Fruit fly (Drosophila melanogaster) whole organism, embryonic: Measurements from ENCODE around the gene CG15282.

ENCODE experiments used
- C15 ChIP-seq: fragments of 200-800 bp; sonication (Bioruptor generic); IDR thresholded peaks from 3 replicates; pipeline ENCODE4 v1.3.6; 2022; ENCODE audit warnings: missing biosample characterization, missing genetic modification characterization
- CG10209 ChIP-seq: fragments of 200-800 bp; sonication (Bioruptor generic); optimal IDR thresholded peaks from 3 replicates; lab custom pipeline; 2017; ENCODE audit warnings: missing biosample characterization, mild to moderate bottlenecking, missing genetic modification characterization, missing genetic modification reagents
- CG10979 ChIP-seq: fragments of 200-800 bp; sonication (Bioruptor generic); optimal IDR thresholded peaks from 2 replicates; lab custom pipeline; 2018; ENCODE audit warnings: missing biosample characterization, mild to moderate bottlenecking, missing genetic modification characterization, moderate library complexity
- CG13287 ChIP-seq: fragments of 200-800 bp; sonication (Bioruptor generic); IDR thresholded peaks from 2 replicates; pipeline ENCODE4 v1.3.6; 2022; ENCODE audit warnings: missing biosample characterization, missing genetic modification characterization; ENCODE audit not compliant: partially characterized antibody
- CG1832 ChIP-seq: fragments of 200-800 bp; sonication (Bioruptor generic); optimal IDR thresholded peaks from 2 replicates; lab custom pipeline; 2017; ENCODE audit warnings: missing biosample characterization, mild to moderate bottlenecking, missing genetic modification characterization, inconsistent platforms
- CG2875 ChIP-seq: fragments of 200-800 bp; sonication (Bioruptor generic); optimal IDR thresholded peaks from 2 replicates; lab custom pipeline; 2017; ENCODE audit warnings: missing biosample characterization, mild to moderate bottlenecking, missing genetic modification characterization, missing genetic modification reagents
- CG33213 ChIP-seq: fragments of 200-800 bp; sonication (Bioruptor generic); optimal IDR thresholded peaks from 3 replicates; lab custom pipeline; 2016; ENCODE audit warnings: missing biosample characterization, missing genetic modification characterization
- CG34376 ChIP-seq: fragments of 200-800 bp; sonication (Bioruptor generic); optimal IDR thresholded peaks from 2 replicates; lab custom pipeline; 2018; ENCODE audit warnings: missing biosample characterization, mild to moderate bottlenecking, missing genetic modification characterization
- CG3726 ChIP-seq: fragments of 200-800 bp; sonication (Bioruptor generic); IDR thresholded peaks from 3 replicates; pipeline ENCODE4, ENCODE4 v1.3.6; 2022; ENCODE audit warnings: missing biosample characterization, missing genetic modification characterization
- CG4424 ChIP-seq: fragments of 200-800 bp; sonication (Bioruptor generic); optimal IDR thresholded peaks from 3 replicates; lab custom pipeline; 2016; ENCODE audit warnings: missing biosample characterization, missing genetic modification characterization
- CG4707 ChIP-seq: fragments of 200-800 bp; sonication (Bioruptor generic); optimal IDR thresholded peaks from 2 replicates; lab custom pipeline; 2018; ENCODE audit warnings: missing biosample characterization, mild to moderate bottlenecking, missing genetic modification characterization, moderate library complexity
- CG4820 ChIP-seq: fragments of 200-800 bp; sonication (Bioruptor generic); optimal IDR thresholded peaks from 3 replicates; lab custom pipeline; 2016; ENCODE audit warnings: missing biosample characterization, missing genetic modification characterization
- CG6272 ChIP-seq: fragments of 200-800 bp; sonication (Bioruptor generic); IDR thresholded peaks from 2 replicates; pipeline ENCODE4 v1.3.6; 2022; ENCODE audit warnings: missing biosample characterization, missing genetic modification characterization
- CG6813 ChIP-seq: fragments of 200-800 bp; sonication (Bioruptor generic); optimal IDR thresholded peaks from 2 replicates; lab custom pipeline; 2017; ENCODE audit warnings: missing biosample characterization, missing genetic modification characterization, mild to moderate bottlenecking, moderate library complexity, missing genetic modification reagents
- CG8089 ChIP-seq: fragments of 200-800 bp; sonication (Bioruptor generic); optimal IDR thresholded peaks from 3 replicates; lab custom pipeline; 2016; ENCODE audit warnings: missing biosample characterization, missing genetic modification characterization
- CG8388 ChIP-seq: fragments of 200-800 bp; sonication (Bioruptor generic); optimal IDR thresholded peaks from 2 replicates; lab custom pipeline; 2019; ENCODE audit warnings: missing biosample characterization, mild to moderate bottlenecking, missing genetic modification characterization, moderate library complexity
- CG9876 ChIP-seq: fragments of 200-800 bp; sonication (Bioruptor generic); optimal IDR thresholded peaks from 2 replicates; lab custom pipeline; 2016; ENCODE audit warnings: missing biosample characterization, missing genetic modification characterization
- Dfd ChIP-seq, 2 experiments: fragments of >200 bp; optimal IDR thresholded peaks; 2 replicates each; lab custom pipeline; 2017; ENCODE audit warnings: missing biosample characterization in 2 of 2, missing genetic modification characterization in 2 of 2
- Doc3 ChIP-seq: fragments of 200-800 bp; sonication (Bioruptor generic); IDR thresholded peaks from 3 replicates; pipeline ENCODE4 v1.3.6; 2022; ENCODE audit warnings: missing biosample characterization, missing genetic modification characterization; ENCODE audit not compliant: partially characterized antibody
- Hmx ChIP-seq: fragments of 200-800 bp; sonication (Bioruptor generic); optimal IDR thresholded peaks from 2 replicates; lab custom pipeline; 2016; ENCODE audit warnings: missing biosample characterization, missing genetic modification characterization
- Kr ChIP-seq: fragments of 200-800 bp; sonication (Bioruptor generic); optimal IDR thresholded peaks from 2 replicates; lab custom pipeline; 2017; ENCODE audit warnings: missing biosample characterization, mild to moderate bottlenecking, missing genetic modification characterization
- MBD-R2 ChIP-seq: fragments of 200-800 bp; sonication (Bioruptor generic); IDR thresholded peaks from 2 replicates; pipeline ENCODE4 v1.3.6; 2022; ENCODE audit warnings: missing biosample characterization, missing genetic modification characterization
- MESR4 ChIP-seq: fragments of 200-800 bp; sonication (Bioruptor generic); optimal IDR thresholded peaks from 2 replicates; lab custom pipeline; 2018; ENCODE audit warnings: missing biosample characterization, mild to moderate bottlenecking, missing genetic modification characterization, moderate library complexity
- Optix ChIP-seq: fragments of 200-800 bp; sonication (Bioruptor generic); IDR thresholded peaks from 3 replicates; pipeline ENCODE4 v1.3.6; 2022; ENCODE audit warnings: missing biosample characterization, missing genetic modification characterization
- Ptx1 ChIP-seq: fragments of 200-800 bp; sonication (Bioruptor generic); IDR thresholded peaks from 2 replicates; pipeline ENCODE4 v1.3.6; 2022; ENCODE audit warnings: missing biosample characterization, missing genetic modification characterization
- Ravus ChIP-seq: fragments of 200-800 bp; sonication (Bioruptor generic); IDR thresholded peaks from 2 replicates; pipeline ENCODE4 v1.3.6; 2022; ENCODE audit warnings: missing biosample characterization, missing genetic modification characterization
- Rfx ChIP-seq: fragments of 200-800 bp; sonication (Bioruptor generic); IDR thresholded peaks from 2 replicates; pipeline ENCODE4 v1.3.6; 2022; ENCODE audit warnings: missing biosample characterization, missing genetic modification characterization
- Tbp ChIP-seq: fragments of >200 bp; optimal IDR thresholded peaks from 2 replicates; lab custom pipeline; 2018; ENCODE audit warnings: missing biosample characterization, missing genetic modification characterization
- ap ChIP-seq: fragments of 200-800 bp; sonication (Bioruptor generic); IDR thresholded peaks from 2 replicates; pipeline ENCODE4 v1.3.6; 2022; ENCODE audit warnings: missing biosample characterization, missing genetic modification characterization
- bsh ChIP-seq, 2 experiments: fragments of 200-800 bp; sonication (Bioruptor generic); optimal IDR thresholded peaks; 2 replicates each; lab custom pipeline; 2017 to 2018; ENCODE audit warnings: mild to moderate bottlenecking in 2 of 2, missing biosample characterization in 2 of 2, missing genetic modification characterization in 2 of 2, moderate library complexity in 1 of 2
- btn ChIP-seq: fragments of 200-800 bp; sonication (Bioruptor generic); optimal IDR thresholded peaks from 2 replicates; lab custom pipeline; 2016; ENCODE audit warnings: missing biosample characterization, missing genetic modification characterization
- dpn ChIP-seq, 2 experiments: fragments of 200-800 bp; sonication (Bioruptor generic); optimal IDR thresholded peaks; 3 replicates each; lab custom pipeline; 2016; ENCODE audit warnings: missing biosample characterization in 2 of 2, missing genetic modification characterization in 2 of 2
- gcm ChIP-seq: fragments of 200-800 bp; sonication (Bioruptor generic); optimal IDR thresholded peaks from 2 replicates; lab custom pipeline; 2019; ENCODE audit warnings: missing biosample characterization, mild to moderate bottlenecking, missing genetic modification characterization, moderate library complexity
- gfzf ChIP-seq: fragments of 200-800 bp; sonication (Bioruptor generic); optimal IDR thresholded peaks from 2 replicates; lab custom pipeline; 2016; ENCODE audit warnings: missing biosample characterization, mild to moderate bottlenecking, missing genetic modification characterization, moderate library complexity
- grn ChIP-seq: fragments of 200-800 bp; sonication (Bioruptor generic); optimal IDR thresholded peaks from 3 replicates; lab custom pipeline; 2017; ENCODE audit warnings: missing biosample characterization, missing genetic modification characterization
- ham ChIP-seq: fragments of 200-800 bp; sonication (Bioruptor generic); IDR thresholded peaks from 2 replicates; pipeline ENCODE4 v1.3.6; 2022; ENCODE audit warnings: missing biosample characterization, missing genetic modification characterization
- her ChIP-seq: fragments of 200-800 bp; sonication (Bioruptor generic); optimal IDR thresholded peaks from 2 replicates; lab custom pipeline; 2016; ENCODE audit warnings: missing biosample characterization, missing genetic modification characterization
- ind ChIP-seq: fragments of 200-800 bp; sonication (Bioruptor generic); optimal IDR thresholded peaks from 3 replicates; lab custom pipeline; 2016; ENCODE audit warnings: missing biosample characterization, missing genetic modification characterization
- jumu ChIP-seq: fragments of 200-800 bp; sonication (Bioruptor generic); optimal IDR thresholded peaks from 3 replicates; lab custom pipeline; 2016; ENCODE audit warnings: missing biosample characterization, missing genetic modification characterization
- klu ChIP-seq: fragments of 200-800 bp; sonication (Bioruptor generic); IDR thresholded peaks from 2 replicates; pipeline ENCODE4 v1.3.6; 2022; ENCODE audit warnings: missing biosample characterization, missing genetic modification characterization
- lmd ChIP-seq: fragments of 200-800 bp; sonication (Bioruptor generic); IDR thresholded peaks from 2 replicates; pipeline ENCODE4 v1.3.6; 2022; ENCODE audit warnings: missing biosample characterization, missing genetic modification characterization
- org-1 ChIP-seq: fragments of 200-800 bp; sonication (Bioruptor generic); optimal IDR thresholded peaks from 2 replicates; lab custom pipeline; 2017; ENCODE audit warnings: missing biosample characterization, missing genetic modification characterization
- pb ChIP-seq: fragments of 200-800 bp; sonication (Bioruptor generic); optimal IDR thresholded peaks from 3 replicates; lab custom pipeline; 2016; ENCODE audit warnings: missing biosample characterization, missing genetic modification characterization
- pros ChIP-seq: fragments of 200-800 bp; sonication (Bioruptor generic); optimal IDR thresholded peaks from 3 replicates; lab custom pipeline; 2019; ENCODE audit warnings: missing biosample characterization, mild to moderate bottlenecking, missing genetic modification characterization, moderate library complexity
- psq ChIP-seq: fragments of 200-800 bp; sonication (Bioruptor generic); optimal IDR thresholded peaks from 2 replicates; lab custom pipeline; 2017; ENCODE audit warnings: missing biosample characterization, missing genetic modification characterization
- pum ChIP-seq: fragments of 200-800 bp; sonication (Bioruptor generic); optimal IDR thresholded peaks from 2 replicates; lab custom pipeline; 2016; ENCODE audit warnings: missing biosample characterization, missing genetic modification characterization
- sisA ChIP-seq: fragments of 200-800 bp; sonication (Bioruptor generic); IDR thresholded peaks from 2 replicates; pipeline ENCODE4 v1.3.6; 2022; ENCODE audit warnings: missing biosample characterization, missing genetic modification characterization
- sqz ChIP-seq: fragments of 200-800 bp; sonication (Bioruptor generic); optimal IDR thresholded peaks from 3 replicates; lab custom pipeline; 2018; ENCODE audit warnings: missing biosample characterization, mild to moderate bottlenecking, missing genetic modification characterization
- sr ChIP-seq: fragments of 200-800 bp; sonication (Bioruptor generic); IDR thresholded peaks from 3 replicates; pipeline ENCODE4 v1.3.6; 2022; ENCODE audit warnings: missing biosample characterization, missing genetic modification characterization
- stwl ChIP-seq: fragments of 200-800 bp; sonication (Bioruptor generic); optimal IDR thresholded peaks from 3 replicates; lab custom pipeline; 2018; ENCODE audit warnings: missing biosample characterization, mild to moderate bottlenecking, missing genetic modification characterization, moderate library complexity
- yki ChIP-seq: fragments of >200 bp; optimal IDR thresholded peaks from 3 replicates; lab custom pipeline; 2018
- zen ChIP-seq: fragments of 200-800 bp; sonication (Bioruptor generic); optimal IDR thresholded peaks from 3 replicates; lab custom pipeline; 2018; ENCODE audit warnings: missing biosample characterization, mild to moderate bottlenecking, missing genetic modification characterization, moderate library complexity

CG15282 gene

dm6 chr2L:14706194-14706593 lies 6.1 kb upstream of the CG15282 start (continued):
- TF ChIP-seq ind (GFP tag; lab: Kevin White, UChicago) (peak; percentile 74), CG4707 (GFP tag; lab: Kevin White, UChicago) (no peak), pum (GFP tag; lab: Kevin White, UChicago) (peak; percentile 86), org-1 (no peak), Dfd (GFP tag; optimal IDR thresholded peaks at IDR 0.05; lab: Kevin White, UChicago) (no peak), CG1832 (GFP tag; lab: Kevin White, UChicago) (no peak), Ptx1 (GFP tag; lab: Robert Waterston, UW) (peak; percentile 84), lmd (GFP tag; lab: Robert Waterston, UW) (peak; percentile 77), C15 (GFP tag; lab: Robert Waterston, UW) (no peak), CG6813 (peak; percentile 45), zen (tag; lab: Kevin White, UChicago) (peak; percentile 76), Ravus (GFP tag; lab: Robert Waterston, UW) (no peak), sqz (no peak), Tbp (no peak), CG2875 (peak; percentile 47), CG13287 (GFP tag; lab: Robert Waterston, UW) (peak; percentile 7; the same call in 1 of the 2 replicates), Optix (peak; percentile 41), gfzf (peak; percentile 22), MESR4 (GFP tag; lab: Kevin White, UChicago) (no peak), CG4820 (GFP tag; lab: Kevin White, UChicago) (peak; percentile 77), klu (0 out of 2 replicates have a peak, but pooled peaks have one; percentile 34), CG10209 (GFP tag; lab: Kevin White, UChicago) (peak; percentile 50), jumu (GFP tag; lab: Kevin White, UChicago) (peak; percentile 71), Doc3 (GFP tag; lab: Robert Waterston, UW) (no peak), CG4424 (GFP tag; lab: Kevin White, UChicago) (peak; percentile 82), CG34376 (GFP tag; lab: Kevin White, UChicago) (peak; percentile 16), CG9876 (GFP tag; lab: Kevin White, UChicago) (peak; percentile 31), stwl (peak; percentile 93), psq (GFP tag; lab: Kevin White, UChicago) (no peak), CG6272 (GFP tag; lab: Robert Waterston, UW) (peak; percentile 37; the same call in 1 of the 2 replicates), Hmx (GFP tag; lab: Kevin White, UChicago) (peak; percentile 9), ap (no peak), dpn (GFP tag; optimal IDR thresholded peaks at IDR 0.05; lab: Kevin White, UChicago) (peak; percentile 74 to 87), CG3726 (0 out of 3 replicates have a peak, but pooled peaks have one; percentile 33), CG8388 (no peak), MBD-R2 (peak; percentile 50; the same call in 1 of the 2 replicates), grn (GFP tag; lab: Kevin White, UChicago) (peak; percentile 13), Kr (GFP tag; lab: Kevin White, UChicago) (no peak), btn (GFP tag; lab: Kevin White, UChicago) (peak; percentile 70), CG8089 (GFP tag; lab: Kevin White, UChicago) (peak; percentile 36), pb (peak; percentile 74), gcm (no peak), yki (lab: Kevin White, UChicago) (no peak), CG10979 (tag; lab: Kevin White, UChicago) (peak; percentile 68), pros (no peak), sisA (peak; percentile 77), ham (GFP tag; lab: Robert Waterston, UW) (no peak), Rfx (GFP tag; lab: Robert Waterston, UW) (peak; percentile 87), her (GFP tag; lab: Kevin White, UChicago) (peak; percentile 76), CG33213 (GFP tag; lab: Kevin White, UChicago) (peak; percentile 93), bsh (GFP tag; optimal IDR thresholded peaks at IDR 0.05; lab: Kevin White, UChicago) (peak in 1 of 2 experiments; percentile 30), sr (GFP tag; lab: Robert Waterston, UW) (peak; percentile 43; the same call in 1 of the 3 replicates)
